Worm (Caenorhabditis elegans): ENCODE results near the gene smcl-1.

DNA sequence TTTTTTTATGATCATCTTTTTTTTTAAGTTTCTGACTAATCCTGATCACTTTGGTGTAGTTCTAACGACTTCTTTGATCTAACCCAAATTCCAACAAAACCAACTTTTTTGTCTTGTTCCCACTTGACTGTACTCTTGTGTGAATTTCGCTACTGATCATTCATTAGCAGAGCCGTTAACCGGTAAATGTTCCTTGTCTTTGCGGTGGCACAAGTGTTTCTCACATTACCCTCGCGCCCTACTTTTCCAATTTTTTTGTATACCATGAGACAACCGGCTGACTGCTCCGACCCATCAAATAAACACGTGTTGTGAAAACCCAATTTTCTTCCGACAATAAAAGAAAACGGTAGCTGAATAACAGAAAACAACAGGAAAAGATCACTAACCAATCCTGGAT is 39.5 kb downstream of the smcl-1 start:
- TF ChIP-seq fos-1 (tag; optimal IDR thresholded peaks at IDR 0.05) (no peak), egl-27 (tag; optimal IDR thresholded peaks at IDR 0.05) (no peak), snpc-4 (tag; optimal IDR thresholded peaks at IDR 0.05) (no peak), nhr-12 (tag; optimal IDR thresholded peaks at IDR 0.05) (no peak), ztf-11 (tag; optimal IDR thresholded peaks at IDR 0.05) (no peak), nhr-28 (tag; optimal IDR thresholded peaks at IDR 0.05) (no peak), nhr-25 (tag; optimal IDR thresholded peaks at IDR 0.05) (no peak), unc-62 (GFP tag; optimal IDR thresholded peaks at IDR 0.05) (no peak), zag-1 (tag; optimal IDR thresholded peaks at IDR 0.05) (no peak), nhr-11 (tag; optimal IDR thresholded peaks at IDR 0.05) (no peak), lin-15B (tag; optimal IDR thresholded peaks at IDR 0.05) (no peak), ZK546.5 (tag; optimal IDR thresholded peaks at IDR 0.05) (no peak)

Data from whole organism, L3 larva.